Fruit fly (Drosophila melanogaster) whole organism, embryonic: ENCODE data around the gene CG15429.

Experiments used
- Atf3 ChIP-seq: fragments of 200-800 bp; sonication (Bioruptor generic); optimal IDR thresholded peaks from 3 replicates; lab custom pipeline; 2016; ENCODE audit warnings: missing biosample characterization, missing genetic modification characterization
- Awh ChIP-seq: fragments of 200-800 bp; sonication (Bioruptor generic); IDR thresholded peaks from 2 replicates; pipeline ENCODE4, ENCODE4 v1.3.6; 2022; ENCODE audit warnings: missing biosample characterization, missing genetic modification characterization
- Blimp-1 ChIP-seq: fragments of 200-800 bp; sonication (Bioruptor generic); optimal IDR thresholded peaks from 3 replicates; lab custom pipeline; 2018; ENCODE audit warnings: missing biosample characterization, missing genetic modification characterization, mild to moderate bottlenecking, moderate library complexity, missing genetic modification reagents
- CG10543 ChIP-seq: fragments of 200-800 bp; sonication (Bioruptor generic); optimal IDR thresholded peaks from 3 replicates; lab custom pipeline; 2017; ENCODE audit warnings: missing biosample characterization, mild to moderate bottlenecking, missing genetic modification characterization, moderate library complexity
- CG11504 ChIP-seq: fragments of 200-800 bp; sonication (Bioruptor generic); optimal IDR thresholded peaks from 3 replicates; lab custom pipeline; 2019; ENCODE audit warnings: missing biosample characterization, mild to moderate bottlenecking, missing genetic modification characterization, moderate library complexity
- CG11695 ChIP-seq: fragments of 200-800 bp; sonication (Bioruptor generic); IDR thresholded peaks from 3 replicates; pipeline ENCODE4 v1.3.6; 2022; ENCODE audit warnings: missing biosample characterization, missing genetic modification characterization
- CG12769 ChIP-seq: fragments of 200-800 bp; sonication (Bioruptor generic); optimal IDR thresholded peaks from 2 replicates; lab custom pipeline; 2019; ENCODE audit warnings: missing biosample characterization, mild to moderate bottlenecking, missing genetic modification characterization, moderate library complexity
- CG13624 ChIP-seq: fragments of 200-800 bp; sonication (Bioruptor generic); optimal IDR thresholded peaks from 2 replicates; lab custom pipeline; 2016; ENCODE audit warnings: missing biosample characterization, missing genetic modification characterization
- CG14965 ChIP-seq: fragments of 200-800 bp; sonication (Bioruptor generic); optimal IDR thresholded peaks from 2 replicates; lab custom pipeline; 2016; ENCODE audit warnings: missing biosample characterization, missing genetic modification characterization, borderline replicate concordance
- CG1529 ChIP-seq: fragments of 200-800 bp; sonication (Bioruptor generic); optimal IDR thresholded peaks from 3 replicates; lab custom pipeline; 2018; ENCODE audit warnings: missing biosample characterization, missing genetic modification characterization
- CG15601 ChIP-seq: fragments of 200-800 bp; sonication (Bioruptor generic); optimal IDR thresholded peaks from 3 replicates; lab custom pipeline; 2019; ENCODE audit warnings: missing biosample characterization, mild to moderate bottlenecking, missing genetic modification characterization, moderate library complexity
- CG17385 ChIP-seq: fragments of 200-800 bp; sonication (Bioruptor generic); optimal IDR thresholded peaks from 3 replicates; lab custom pipeline; 2018; ENCODE audit warnings: missing biosample characterization, mild to moderate bottlenecking, missing genetic modification characterization
- CG18262 ChIP-seq: fragments of 200-800 bp; optimal IDR thresholded peaks from 3 replicates; lab custom pipeline; 2019; ENCODE audit warnings: missing biosample characterization, mild to moderate bottlenecking, missing genetic modification characterization, moderate library complexity
- CG18599 ChIP-seq: fragments of 200-800 bp; sonication (Bioruptor generic); optimal IDR thresholded peaks from 3 replicates; lab custom pipeline; 2017; ENCODE audit warnings: missing biosample characterization, missing genetic modification characterization, mild to moderate bottlenecking, moderate library complexity, missing genetic modification reagents
- CG4617 ChIP-seq: fragments of 200-800 bp; sonication (Bioruptor generic); optimal IDR thresholded peaks from 3 replicates; lab custom pipeline; 2016; ENCODE audit warnings: missing biosample characterization, missing genetic modification characterization, borderline replicate concordance
- CG5245 ChIP-seq: fragments of 200-800 bp; sonication (Bioruptor generic); optimal IDR thresholded peaks from 3 replicates; lab custom pipeline; 2016; ENCODE audit warnings: missing biosample characterization, missing genetic modification characterization
- CG6689 ChIP-seq: fragments of 200-800 bp; sonication (Bioruptor generic); IDR thresholded peaks from 2 replicates; pipeline ENCODE4 v1.3.6; 2022; ENCODE audit warnings: missing biosample characterization, missing genetic modification characterization
- CG7963 ChIP-seq: fragments of 200-800 bp; sonication (Bioruptor generic); IDR thresholded peaks from 3 replicates; pipeline ENCODE4 v1.3.6; 2022; ENCODE audit warnings: missing biosample characterization, missing genetic modification characterization; ENCODE audit not compliant: partially characterized antibody
- CG8388 ChIP-seq: fragments of 200-800 bp; sonication (Bioruptor generic); optimal IDR thresholded peaks from 2 replicates; lab custom pipeline; 2019; ENCODE audit warnings: missing biosample characterization, mild to moderate bottlenecking, missing genetic modification characterization, moderate library complexity
- CG8924 ChIP-seq: fragments of 200-800 bp; optimal IDR thresholded peaks from 3 replicates; lab custom pipeline; 2019; ENCODE audit warnings: missing biosample characterization, mild to moderate bottlenecking, missing genetic modification characterization, moderate library complexity
- CG9215 ChIP-seq: fragments of 200-800 bp; sonication (Bioruptor generic); IDR thresholded peaks from 2 replicates; pipeline ENCODE4 v1.3.6; 2022; ENCODE audit warnings: missing biosample characterization, missing genetic modification characterization
- Ets65A ChIP-seq: fragments of 200-800 bp; sonication (Bioruptor generic); peaks from one replicate; lab custom pipeline; 2016; ENCODE audit warnings: missing biosample characterization, missing genetic modification characterization
- H15 ChIP-seq: fragments of 200-800 bp; sonication (Bioruptor generic); IDR thresholded peaks from 3 replicates; pipeline ENCODE4 v1.3.6; 2022; ENCODE audit warnings: missing biosample characterization, missing genetic modification characterization
- HLHmδ ChIP-seq: fragments of 200-800 bp; sonication (Bioruptor generic); optimal IDR thresholded peaks from 2 replicates; lab custom pipeline; 2018; ENCODE audit warnings: missing biosample characterization, mild to moderate bottlenecking, missing genetic modification characterization, moderate library complexity
- Hr78 ChIP-seq, 2 experiments: fragments of 200-800 bp in 1 of 2; fragments of >200 bp in 1 of 2; sonication (Bioruptor generic) in 1 of 2; optimal IDR thresholded peaks; 2 replicates each; lab custom pipeline; 2017 to 2019; ENCODE audit warnings: missing biosample characterization in 2 of 2, missing genetic modification characterization in 2 of 2, mild to moderate bottlenecking in 1 of 2, moderate library complexity in 1 of 2
- Sox102F ChIP-seq: fragments of 200-800 bp; sonication (Bioruptor generic); optimal IDR thresholded peaks from 2 replicates; lab custom pipeline; 2018; ENCODE audit warnings: missing biosample characterization, mild to moderate bottlenecking, missing genetic modification characterization, moderate library complexity
- Spps ChIP-seq: fragments of 200-800 bp; sonication (Bioruptor generic); optimal IDR thresholded peaks from 2 replicates; lab custom pipeline; 2018; ENCODE audit warnings: missing biosample characterization, mild to moderate bottlenecking, missing genetic modification characterization
- Stat92E ChIP-seq, 3 experiments: fragments of >200 bp in 2 of 3; fragments of 200-800 bp in 1 of 3; sonication (Bioruptor generic) in 1 of 3; optimal IDR thresholded peaks; 2 replicates each; lab custom pipeline; 2017 to 2019; ENCODE audit warnings: missing biosample characterization in 3 of 3, missing genetic modification characterization in 3 of 3, mild to moderate bottlenecking in 1 of 3, moderate library complexity in 1 of 3
- croc ChIP-seq: fragments of 200-800 bp; sonication (Bioruptor generic); conservative IDR thresholded peaks from 3 replicates; pipeline ENCODE4 v1.3.6; 2022; ENCODE audit warnings: missing biosample characterization, missing genetic modification characterization
- dysf ChIP-seq: fragments of 200-800 bp; sonication (Bioruptor generic); IDR thresholded peaks from 3 replicates; pipeline ENCODE4 v1.3.6; 2022; ENCODE audit warnings: missing biosample characterization, missing genetic modification characterization
- ems ChIP-seq: fragments of 200-800 bp; sonication (Bioruptor generic); optimal IDR thresholded peaks from 3 replicates; lab custom pipeline; 2016; ENCODE audit warnings: missing biosample characterization, missing genetic modification characterization
- fd96Cb ChIP-seq: fragments of 200-800 bp; sonication (Bioruptor generic); optimal IDR thresholded peaks from 2 replicates; lab custom pipeline; 2018; ENCODE audit warnings: missing biosample characterization, mild to moderate bottlenecking, missing genetic modification characterization, moderate library complexity
- gcm2 ChIP-seq: fragments of 200-800 bp; sonication (Bioruptor generic); optimal IDR thresholded peaks from 2 replicates; lab custom pipeline; 2016; ENCODE audit warnings: missing biosample characterization, missing genetic modification characterization
- kay ChIP-seq: fragments of 200-800 bp; sonication (Bioruptor generic); optimal IDR thresholded peaks from 2 replicates; lab custom pipeline; 2016; ENCODE audit warnings: missing biosample characterization, missing genetic modification characterization
- klu ChIP-seq: fragments of 200-800 bp; sonication (Bioruptor generic); IDR thresholded peaks from 2 replicates; pipeline ENCODE4 v1.3.6; 2022; ENCODE audit warnings: missing biosample characterization, missing genetic modification characterization
- lab ChIP-seq: fragments of 200-800 bp; sonication (Bioruptor generic); optimal IDR thresholded peaks from 3 replicates; lab custom pipeline; 2017; ENCODE audit warnings: missing biosample characterization, missing genetic modification characterization, mild to moderate bottlenecking, moderate library complexity, missing genetic modification reagents
- lmd ChIP-seq: fragments of 200-800 bp; sonication (Bioruptor generic); IDR thresholded peaks from 2 replicates; pipeline ENCODE4 v1.3.6; 2022; ENCODE audit warnings: missing biosample characterization, missing genetic modification characterization
- otp ChIP-seq: fragments of 200-800 bp; sonication (Bioruptor generic); IDR thresholded peaks from 3 replicates; pipeline ENCODE4, ENCODE4 v1.3.6; 2022; ENCODE audit warnings: missing biosample characterization, missing genetic modification characterization
- ranshi ChIP-seq: fragments of 200-800 bp; sonication (Bioruptor generic); IDR thresholded peaks from 2 replicates; pipeline ENCODE4 v1.3.6; 2022; ENCODE audit warnings: missing biosample characterization, missing genetic modification characterization
- sc ChIP-seq, 3 experiments: fragments of >200 bp in 2 of 3; fragments of 200-800 bp in 1 of 3; sonication (Bioruptor generic) in 1 of 3; optimal IDR thresholded peaks; 2 replicates in 2 of 3; 3 replicates in 1 of 3; lab custom pipeline; 2017; ENCODE audit warnings: mild to moderate bottlenecking in 1 of 3, missing biosample characterization in 1 of 3, missing genetic modification characterization in 1 of 3, missing genetic modification reagents in 1 of 3
- sd ChIP-seq: fragments of 200-800 bp; sonication (Bioruptor generic); optimal IDR thresholded peaks from 3 replicates; lab custom pipeline; 2018; ENCODE audit warnings: missing biosample characterization, mild to moderate bottlenecking, missing genetic modification characterization, moderate library complexity
- slp2 ChIP-seq: fragments of 200-800 bp; sonication (Bioruptor generic); optimal IDR thresholded peaks from 2 replicates; lab custom pipeline; 2016; ENCODE audit warnings: missing biosample characterization, missing genetic modification characterization
- stc ChIP-seq: fragments of 200-800 bp; sonication (Bioruptor generic); IDR thresholded peaks from 2 replicates; pipeline ENCODE4 v1.3.6; 2022; ENCODE audit warnings: missing biosample characterization, missing genetic modification characterization
- tgo ChIP-seq: fragments of 200-800 bp; sonication (Bioruptor generic); IDR thresholded peaks from 3 replicates; pipeline ENCODE4 v1.3.6; 2022; ENCODE audit warnings: missing biosample characterization, missing genetic modification characterization
- vfl ChIP-seq: fragments of 200-800 bp; sonication (Bioruptor generic); optimal IDR thresholded peaks from 2 replicates; lab custom pipeline; 2016; ENCODE audit warnings: missing biosample characterization, missing genetic modification characterization
- wek ChIP-seq: fragments of 200-800 bp; sonication (Bioruptor generic); optimal IDR thresholded peaks from 3 replicates; lab custom pipeline; 2018; ENCODE audit warnings: missing biosample characterization, mild to moderate bottlenecking, missing genetic modification characterization, moderate library complexity
- z ChIP-seq: fragments of 200-800 bp; sonication (Bioruptor generic); IDR thresholded peaks from 3 replicates; pipeline ENCODE4 v1.3.6; 2022; ENCODE audit warnings: missing biosample characterization, missing genetic modification characterization

The CG15429 gene

dm6 chr2L:4350683-4351324 lies 2.0 kb upstream of the CG15429 start (continued):
- peak; percentile 29 for TF ChIP-seq CG15601 (tag; lab: Kevin White, UChicago)
- TF ChIP-seq Blimp-1 (GFP tag; lab: Kevin White, UChicago): peak; percentile 55
- peak; percentile 48; the same call in 1 of the 2 replicates for TF ChIP-seq ranshi (GFP tag; lab: Robert Waterston, UW)
- TF ChIP-seq CG11504 (tag; lab: Kevin White, UChicago): peak; percentile 48
- TF ChIP-seq tgo (GFP tag; lab: Robert Waterston, UW): peak; percentile 52; the same call in 1 of the 3 replicates
- peak; percentile 4 for TF ChIP-seq CG17385 (GFP tag; lab: Kevin White, UChicago)
- TF ChIP-seq CG4617 (GFP tag; lab: Kevin White, UChicago): peak; percentile 21
- TF ChIP-seq fd96Cb (tag; lab: Kevin White, UChicago): peak; percentile 70
- 0 out of 3 replicates have a peak, but pooled peaks have one; percentile 55 for TF ChIP-seq CG11695 (GFP tag; lab: Robert Waterston, UW)
- 0 out of 3 replicates have a peak, but pooled peaks have one; percentile 35 for TF ChIP-seq H15 (GFP tag; lab: Robert Waterston, UW)
- TF ChIP-seq dysf (GFP tag; lab: Robert Waterston, UW): no peak
- TF ChIP-seq CG1529 (GFP tag; lab: Kevin White, UChicago): peak; percentile 9
- TF ChIP-seq CG5245 (GFP tag; lab: Kevin White, UChicago): peak; percentile 40
- no peak for TF ChIP-seq CG12769 (tag; lab: Kevin White, UChicago)
- peak; percentile 68 for TF ChIP-seq Spps (tag; lab: Kevin White, UChicago)
- peak; percentile 45 for TF ChIP-seq kay (GFP tag; lab: Kevin White, UChicago)
- peak; percentile 57; the same call in 2 of the 3 replicates for TF ChIP-seq z (GFP tag; lab: Robert Waterston, UW)
- peak; percentile 57 for TF ChIP-seq croc (GFP tag; lab: Robert Waterston, UW)
- TF ChIP-seq Sox102F (GFP tag; lab: Kevin White, UChicago): peak; percentile 13
- TF ChIP-seq CG8388 (GFP tag; lab: Kevin White, UChicago): peak; percentile 73
- peak; percentile 42 for TF ChIP-seq CG14965 (GFP tag; lab: Kevin White, UChicago)
- TF ChIP-seq stc (GFP tag; lab: Robert Waterston, UW): 0 out of 2 replicates have a peak, but pooled peaks have one; percentile 29
- peak; percentile 44 for TF ChIP-seq CG13624
- peak; percentile 52; the same call in 1 of the 2 replicates for TF ChIP-seq lmd (GFP tag; lab: Robert Waterston, UW)
- TF ChIP-seq CG8924 (tag; lab: Kevin White, UChicago): peak; percentile 84
- TF ChIP-seq otp (GFP tag; lab: Robert Waterston, UW): peak; percentile 48; the same call in 1 of the 3 replicates
- TF ChIP-seq klu (GFP tag; lab: Robert Waterston, UW): peak; percentile 36; the same call in 1 of the 2 replicates
- TF ChIP-seq Hr78 (GFP tag; optimal IDR thresholded peaks at IDR 0.05; lab: Kevin White, UChicago): no peak
- no peak for TF ChIP-seq vfl (GFP tag; lab: Kevin White, UChicago)
- peak; percentile 49 for TF ChIP-seq CG18599 (GFP tag; lab: Kevin White, UChicago)
- no peak for TF ChIP-seq sc (optimal IDR thresholded peaks at IDR 0.05; lab: Kevin White, UChicago)
- TF ChIP-seq sc (GFP tag; optimal IDR thresholded peaks at IDR 0.05; lab: Kevin White, UChicago): peak; percentile 25
- TF ChIP-seq Stat92E (GFP tag; optimal IDR thresholded peaks at IDR 0.05; lab: Kevin White, UChicago): peak in 1 of 3 experiments; percentile 14
- TF ChIP-seq wek: no peak
- TF ChIP-seq slp2: peak; percentile 14
- peak; percentile 83 for TF ChIP-seq CG6689 (GFP tag; lab: Robert Waterston, UW)
- TF ChIP-seq ems (GFP tag; lab: Kevin White, UChicago): peak; percentile 19
- peak; percentile 37; the same call in 1 of the 2 replicates for TF ChIP-seq Awh (GFP tag; lab: Robert Waterston, UW)
- 0 out of 2 replicates have a peak, but pooled peaks have one; percentile 32 for TF ChIP-seq CG9215 (GFP tag; lab: Robert Waterston, UW)
- no peak for TF ChIP-seq CG7963 (GFP tag; lab: Robert Waterston, UW)
- TF ChIP-seq Atf3 (GFP tag; lab: Kevin White, UChicago): peak; percentile 23
- peak; percentile 14 for TF ChIP-seq HLHmδ
- no peak for TF ChIP-seq CG10543 (GFP tag; lab: Kevin White, UChicago)
- peak; percentile 3 for TF ChIP-seq gcm2
- TF ChIP-seq CG18262: peak; percentile 92
- peak; percentile 89 for TF ChIP-seq Ets65A (GFP tag; lab: Kevin White, UChicago)
- no peak for TF ChIP-seq sd (tag; lab: Kevin White, UChicago)
- TF ChIP-seq lab (GFP tag; lab: Kevin White, UChicago): no peak
